Fruit fly (Drosophila melanogaster) whole organism, adult: ENCODE measurements around the gene CG15544.
A peak's percentile ranks its signal among the peaks of the same experiment; 100 is the strongest.

Experiments used
- CG12768 ChIP-seq: fragments of 200-800 bp; sonication (Bioruptor generic); optimal IDR thresholded peaks from 2 replicates; lab custom pipeline; 2017; ENCODE audit warnings: missing biosample characterization, missing genetic modification characterization, mild to moderate bottlenecking, moderate library complexity, missing genetic modification reagents
- CG7045 ChIP-seq: fragments of 200-800 bp; sonication (Bioruptor generic); optimal IDR thresholded peaks from 2 replicates; lab custom pipeline; 2017; ENCODE audit warnings: missing biosample characterization, mild to moderate bottlenecking, missing genetic modification characterization
- Crg-1 ChIP-seq: fragments of 200-800 bp; sonication (Bioruptor generic); optimal IDR thresholded peaks from 2 replicates; lab custom pipeline; 2016; ENCODE audit warnings: missing biosample characterization, missing genetic modification characterization
- Mnt ChIP-seq: fragments of 200-800 bp; sonication (Bioruptor generic); optimal IDR thresholded peaks from 2 replicates; lab custom pipeline; 2016; ENCODE audit warnings: missing biosample characterization, mild to moderate bottlenecking, missing genetic modification characterization
- kay ChIP-seq: fragments of 200-800 bp; sonication (Bioruptor generic); peaks from one replicate; lab custom pipeline; 2016; ENCODE audit warnings: missing biosample characterization, missing genetic modification characterization, borderline replicate concordance
- ovo ChIP-seq: fragments of 200-800 bp; sonication (Bioruptor generic); optimal IDR thresholded peaks from 2 replicates; lab custom pipeline; 2016; ENCODE audit warnings: missing biosample characterization, missing genetic modification characterization
- pad ChIP-seq: fragments of 200-800 bp; sonication (Bioruptor generic); optimal IDR thresholded peaks from 3 replicates; lab custom pipeline; 2017; ENCODE audit warnings: missing biosample characterization, missing genetic modification characterization, mild to moderate bottlenecking, moderate library complexity, missing genetic modification reagents
- toe ChIP-seq: fragments of 200-800 bp; sonication (Bioruptor generic); optimal IDR thresholded peaks from 2 replicates; lab custom pipeline; 2016; ENCODE audit warnings: missing biosample characterization, missing genetic modification characterization

- TF ChIP-seq CG12768 (no peak), toe (no peak), kay (GFP tag; lab: Kevin White, UChicago) (peak; percentile 88), ovo (GFP tag; lab: Kevin White, UChicago) (no peak), Mnt (GFP tag; lab: Kevin White, UChicago) (peak; percentile 2), Crg-1 (GFP tag; lab: Kevin White, UChicago) (no peak), CG7045 (GFP tag; lab: Kevin White, UChicago) (no peak), pad (GFP tag; lab: Kevin White, UChicago) (no peak)
Measured at dm6 chr3R:30811300-30812022, 16.2 kb upstream of the CG15544 start.
